Worm (Caenorhabditis elegans) whole organism, midembryonic: ENCODE results near the gene F41E6.12.

Experiments used
- cog-1 ChIP-seq: sonication (generic microtip); optimal IDR thresholded peaks from 2 replicates; lab custom pipeline; 2016; ENCODE audit warnings: missing genetic modification characterization, missing compliant biosample characterization
- flt-1 ChIP-seq: fragments of 200-800 bp; sonication (Bioruptor generic); IDR thresholded peaks from 2 replicates; pipeline ENCODE4 v1.3.6; 2022; ENCODE audit warnings: missing genetic modification characterization, missing compliant biosample characterization
- ref-1 ChIP-seq: fragments of 200-800 bp; sonication (Bioruptor generic); conservative IDR thresholded peaks from 2 replicates; pipeline ENCODE4 v1.3.6; 2022; ENCODE audit warnings: missing genetic modification reagents, missing genetic modification characterization, missing compliant biosample characterization
- tab-1 ChIP-seq: fragments of 200-800 bp; sonication (Bioruptor generic); IDR thresholded peaks from 2 replicates; pipeline ENCODE4 v1.3.6; 2022; ENCODE audit warnings: missing genetic modification characterization, missing compliant biosample characterization
- ztf-23 ChIP-seq: fragments of 200-800 bp; sonication (Bioruptor generic); IDR thresholded peaks from 2 replicates; pipeline ENCODE4 v1.3.6; 2022; ENCODE audit warnings: missing genetic modification reagents, missing genetic modification characterization, missing compliant biosample characterization
- ztf-29 ChIP-seq: fragments of 200-800 bp; sonication (Bioruptor generic); IDR thresholded peaks from 2 replicates; pipeline ENCODE4 v1.3.6; 2022; ENCODE audit warnings: missing genetic modification reagents, missing genetic modification characterization, missing compliant biosample characterization

ce11 chrV:8671568-8672123, 42.7 kb upstream of the F41E6.12 start:
- TF ChIP-seq flt-1 (GFP tag; lab: Robert Waterston, UW) (no peak), ztf-29 (GFP tag; lab: Robert Waterston, UW) (no peak), tab-1 (GFP tag; lab: Robert Waterston, UW) (no peak), ref-1 (no peak), ztf-23 (GFP tag; lab: Robert Waterston, UW) (no peak), cog-1 (tag; lab: Kevin White, UChicago) (no peak)
